Fruit fly (Drosophila melanogaster) whole organism: Measurements from ENCODE around the gene CG8813.

Source experiments
- CG8478 ChIP-seq: fragments of >200 bp; optimal IDR thresholded peaks from 2 replicates; lab custom pipeline; 2018; ENCODE audit warnings: inconsistent platforms
- Dll ChIP-seq: fragments of >200 bp; optimal IDR thresholded peaks from 2 replicates; lab custom pipeline; 2017
- pan ChIP-seq: fragments of >200 bp; optimal IDR thresholded peaks from 2 replicates; lab custom pipeline; 2017
- psq ChIP-seq: fragments of >200 bp; optimal IDR thresholded peaks from 2 replicates; lab custom pipeline; 2017
- usp ChIP-seq: fragments of >200 bp; optimal IDR thresholded peaks from 2 replicates; lab custom pipeline; 2017; ENCODE audit warnings: missing biosample characterization, missing genetic modification characterization, mixed read lengths

dm6 chr2L:2825406-2825805 is 44.0 kb upstream of the CG8813 start, which contains the start of gene CG3123:
- no peak for TF ChIP-seq CG8478
- no peak for TF ChIP-seq pan (lab: Kevin White, UChicago)
- TF ChIP-seq psq, result no peak
- TF ChIP-seq usp (GFP tag; lab: Kevin White, UChicago), result no peak
- TF ChIP-seq Dll (lab: Kevin White, UChicago), result no peak
